Worm (Caenorhabditis elegans) whole organism, young adult: ENCODE results near the gene pgm-2.

Experiments used
- F39B2.1 ChIP-seq: fragments of 200-800 bp; sonication (Bioruptor generic); IDR thresholded peaks from 2 replicates; pipeline ENCODE4 v1.3.6; 2022; ENCODE audit warnings: missing genetic modification reagents, missing genetic modification characterization, missing compliant biosample characterization
- ama-1 ChIP-seq, 3 experiments: fragments of 150-350 bp in 1 of 3; sonication (generic microtip) in 2 of 3; optimal IDR thresholded peaks; 2 replicates each; lab custom pipeline; 2014 to 2018; ENCODE audit warnings: missing biosample characterization in 2 of 3, missing genetic modification characterization in 2 of 3, missing genetic modification reagents in 2 of 3
- attf-3 ChIP-seq: fragments of 200-800 bp; sonication (Bioruptor generic); conservative IDR thresholded peaks from 2 replicates; pipeline ENCODE4 v1.3.6; 2022; ENCODE audit warnings: missing genetic modification reagents, missing genetic modification characterization, missing compliant biosample characterization
- cebp-1 ChIP-seq, 2 experiments: fragments of 200-800 bp in 1 of 2; sonication (Bioruptor generic) in 1 of 2; sonication (generic microtip) in 1 of 2; IDR thresholded peaks in 1 of 2; optimal IDR thresholded peaks in 1 of 2; 2 replicates each; pipeline versions ENCODE4 v1.3.6 to Lab custom; 2017 to 2022; ENCODE audit warnings: missing compliant biosample characterization in 2 of 2, missing genetic modification characterization in 2 of 2, mild to moderate bottlenecking in 1 of 2, missing genetic modification reagents in 1 of 2, moderate library complexity in 1 of 2
- egl-44 ChIP-seq: fragments of 200-800 bp; sonication (Bioruptor generic); IDR thresholded peaks from 2 replicates; pipeline ENCODE4 v1.3.6; 2022; ENCODE audit warnings: missing genetic modification reagents, missing genetic modification characterization, missing compliant biosample characterization
- ets-4 ChIP-seq: fragments of 200-800 bp; sonication (Bioruptor generic); optimal IDR thresholded peaks from 2 replicates; lab custom pipeline; 2018; ENCODE audit warnings: mild to moderate bottlenecking, missing genetic modification characterization, missing compliant biosample characterization
- lin-40 ChIP-seq: sonication (generic microtip); optimal IDR thresholded peaks from 2 replicates; lab custom pipeline; 2016; ENCODE audit warnings: missing genetic modification characterization, mild to moderate bottlenecking, missing compliant biosample characterization, missing genotype, missing genetic modification reagents
- nhr-90 ChIP-seq: sonication (generic microtip); optimal IDR thresholded peaks from 2 replicates; lab custom pipeline; 2016; ENCODE audit warnings: missing genotype, mild to moderate bottlenecking, missing genetic modification characterization, missing compliant biosample characterization
- repo-1 ChIP-seq: sonication (generic microtip); optimal IDR thresholded peaks from 2 replicates; lab custom pipeline; 2017; ENCODE audit warnings: mild to moderate bottlenecking, missing genetic modification characterization, missing compliant biosample characterization
- unc-62 ChIP-seq: fragments of 150-350 bp; optimal IDR thresholded peaks from 2 replicates; lab custom pipeline; 2014; ENCODE audit warnings: missing biosample characterization, missing genetic modification reagents, missing genetic modification characterization
- ztf-26 ChIP-seq: sonication (generic microtip); optimal IDR thresholded peaks from 2 replicates; lab custom pipeline; 2017; ENCODE audit warnings: missing genetic modification characterization, missing compliant biosample characterization

ce11 chrIII:13262987-13263386 is 36.2 kb upstream of the pgm-2 start, which contains the start of gene F56A8.4:
- no peak for TF ChIP-seq egl-44 (GFP tag; lab: Robert Waterston, UW)
- no peak for TF ChIP-seq nhr-90 (tag; lab: Kevin White, UChicago)
- no peak for TF ChIP-seq attf-3 (GFP tag; lab: Robert Waterston, UW)
- no peak for TF ChIP-seq ets-4
- no peak for TF ChIP-seq unc-62 (GFP tag; lab: Kevin White, UChicago)
- no peak for TF ChIP-seq ama-1 (optimal IDR thresholded peaks at IDR 0.05; lab: Kevin White, UChicago)
- TF ChIP-seq ama-1 (GFP tag; optimal IDR thresholded peaks at IDR 0.05; lab: Kevin White, UChicago) = no peak
- no peak for TF ChIP-seq lin-40 (tag; lab: Kevin White, UChicago)
- no peak for TF ChIP-seq ztf-26 (tag; lab: Kevin White, UChicago)
- no peak for TF ChIP-seq F39B2.1 (GFP tag; lab: Robert Waterston, UW)
- TF ChIP-seq repo-1 (tag; lab: Kevin White, UChicago) = no peak
- TF ChIP-seq cebp-1 (GFP tag; IDR thresholded peaks at IDR 0.05; lab: Robert Waterston, UW) = no peak
- no peak for TF ChIP-seq cebp-1 (tag; optimal IDR thresholded peaks at IDR 0.05; lab: Kevin White, UChicago)
